Worm (Caenorhabditis elegans) whole organism, L2 larva: ENCODE data around the gene ZK507.1.

ENCODE experiments used
- F13H6.1 ChIP-seq: sonication (generic microtip); optimal IDR thresholded peaks from 2 replicates; lab custom pipeline; 2016; ENCODE audit warnings: missing genetic modification characterization, missing compliant biosample characterization
- R02D3.7 ChIP-seq: fragments of 150-350 bp; optimal IDR thresholded peaks from 2 replicates; lab custom pipeline; 2014; ENCODE audit warnings: missing biosample characterization, missing genetic modification characterization
- Y55F3AM.14 ChIP-seq: fragments of 200-800 bp; sonication (Bioruptor generic); optimal IDR thresholded peaks from 2 replicates; lab custom pipeline; 2018; ENCODE audit warnings: mild to moderate bottlenecking, missing genetic modification characterization, missing compliant biosample characterization
- ZK546.5 ChIP-seq: sonication (generic microtip); optimal IDR thresholded peaks from 2 replicates; lab custom pipeline; 2017; ENCODE audit warnings: missing biosample characterization, missing genetic modification characterization
- alr-1 ChIP-seq: fragments of 150-350 bp; optimal IDR thresholded peaks from 2 replicates; lab custom pipeline; 2014; ENCODE audit warnings: missing biosample characterization, missing genetic modification characterization
- aly-2 ChIP-seq: fragments of 150-350 bp; optimal IDR thresholded peaks from 2 replicates; lab custom pipeline; 2014; ENCODE audit warnings: missing biosample characterization, missing genetic modification characterization
- ama-1 ChIP-seq: fragments of 150-350 bp; optimal IDR thresholded peaks from 2 replicates; lab custom pipeline; 2018; ENCODE audit warnings: inconsistent platforms
- blmp-1 ChIP-seq: sonication (generic microtip); optimal IDR thresholded peaks from 2 replicates; lab custom pipeline; 2017; ENCODE audit warnings: missing genetic modification characterization, mild to moderate bottlenecking, missing compliant biosample characterization, antibody characterized with exemption, moderate library complexity; ENCODE audit not compliant: insufficient read depth
- ceh-16 ChIP-seq: fragments of 150-350 bp; optimal IDR thresholded peaks from 2 replicates; lab custom pipeline; 2014; ENCODE audit warnings: missing biosample characterization, missing genetic modification characterization
- ceh-82 ChIP-seq: fragments of 150-350 bp; optimal IDR thresholded peaks from 2 replicates; lab custom pipeline; 2014; ENCODE audit warnings: missing biosample characterization, missing genetic modification characterization
- crh-2 ChIP-seq: sonication (generic microtip); optimal IDR thresholded peaks from 2 replicates; lab custom pipeline; 2017; ENCODE audit warnings: missing biosample characterization, missing genetic modification characterization
- elt-1 ChIP-seq: fragments of 150-350 bp; optimal IDR thresholded peaks from 2 replicates; lab custom pipeline; 2014; ENCODE audit warnings: missing biosample characterization, missing genetic modification characterization
- elt-3 ChIP-seq: sonication (generic microtip); optimal IDR thresholded peaks from 2 replicates; lab custom pipeline; 2017; ENCODE audit warnings: missing biosample characterization, missing genetic modification characterization
- fos-1 ChIP-seq: fragments of 150-350 bp; optimal IDR thresholded peaks from 2 replicates; lab custom pipeline; 2014; ENCODE audit warnings: missing biosample characterization, missing genetic modification characterization
- gmeb-1 ChIP-seq: fragments of 150-350 bp; optimal IDR thresholded peaks from 2 replicates; lab custom pipeline; 2014; ENCODE audit warnings: missing biosample characterization, missing genetic modification characterization
- lin-11 ChIP-seq: fragments of 150-350 bp; sonication (generic microtip); optimal IDR thresholded peaks from 2 replicates; lab custom pipeline; 2014; ENCODE audit warnings: missing biosample characterization, missing genetic modification characterization, inconsistent platforms, mixed read lengths
- lin-13 ChIP-seq: fragments of 150-350 bp; optimal IDR thresholded peaks from 2 replicates; lab custom pipeline; 2014; ENCODE audit warnings: missing biosample characterization, missing genetic modification reagents, missing genetic modification characterization
- lin-39 ChIP-seq: fragments of 150-350 bp; optimal IDR thresholded peaks from 2 replicates; lab custom pipeline; 2014; ENCODE audit warnings: missing biosample characterization, missing genetic modification reagents, missing genetic modification characterization
- lsy-2 ChIP-seq, 2 experiments: fragments of 150-350 bp in 1 of 2; sonication (generic microtip) in 1 of 2; optimal IDR thresholded peaks; 2 replicates each; lab custom pipeline; 2014 to 2017; ENCODE audit warnings: missing biosample characterization in 2 of 2, missing genetic modification characterization in 2 of 2
- mab-5 ChIP-seq: fragments of 150-350 bp; optimal IDR thresholded peaks from 2 replicates; lab custom pipeline; 2014; ENCODE audit warnings: missing biosample characterization, missing genetic modification characterization
- mdl-1 ChIP-seq, 2 experiments: fragments of 150-350 bp in 1 of 2; sonication (generic microtip) in 1 of 2; optimal IDR thresholded peaks; 2 replicates each; lab custom pipeline; 2017; ENCODE audit warnings: missing biosample characterization in 2 of 2, missing genetic modification characterization in 2 of 2
- nhr-11 ChIP-seq: fragments of 150-350 bp; optimal IDR thresholded peaks from 2 replicates; lab custom pipeline; 2014; ENCODE audit warnings: missing biosample characterization, missing genetic modification characterization
- nhr-12 ChIP-seq: fragments of 150-350 bp; optimal IDR thresholded peaks from 2 replicates; lab custom pipeline; 2014; ENCODE audit warnings: missing biosample characterization, missing genetic modification characterization
- nhr-129 ChIP-seq: fragments of 150-350 bp; optimal IDR thresholded peaks from 2 replicates; lab custom pipeline; 2014; ENCODE audit warnings: missing biosample characterization, missing genetic modification characterization
- nhr-21 ChIP-seq: fragments of 150-350 bp; optimal IDR thresholded peaks from 2 replicates; lab custom pipeline; 2014; ENCODE audit warnings: missing biosample characterization, missing genetic modification characterization
- nhr-23 ChIP-seq: fragments of 150-350 bp; optimal IDR thresholded peaks from 2 replicates; lab custom pipeline; 2014; ENCODE audit warnings: missing biosample characterization, missing genetic modification reagents, missing genetic modification characterization
- nhr-25 ChIP-seq: fragments of 150-350 bp; sonication (generic microtip); optimal IDR thresholded peaks from 3 replicates; lab custom pipeline; 2014; ENCODE audit warnings: missing biosample characterization, missing genetic modification characterization
- nhr-77 ChIP-seq: fragments of 150-350 bp; optimal IDR thresholded peaks from 2 replicates; lab custom pipeline; 2014; ENCODE audit warnings: missing biosample characterization, missing genetic modification characterization
- peb-1 ChIP-seq: fragments of 150-350 bp; optimal IDR thresholded peaks from 2 replicates; lab custom pipeline; 2014; ENCODE audit warnings: missing biosample characterization, missing genetic modification characterization
- sem-4 ChIP-seq: fragments of 150-350 bp; optimal IDR thresholded peaks from 2 replicates; lab custom pipeline; 2014; ENCODE audit warnings: missing biosample characterization, missing genetic modification reagents, missing genetic modification characterization
- skn-1 ChIP-seq: sonication (generic microtip); optimal IDR thresholded peaks from 2 replicates; lab custom pipeline; 2017; ENCODE audit warnings: missing biosample characterization, missing genetic modification characterization
- sma-3 ChIP-seq: sonication (generic microtip); optimal IDR thresholded peaks from 2 replicates; lab custom pipeline; 2016; ENCODE audit warnings: missing genetic modification reagents, missing genetic modification characterization, missing compliant biosample characterization
- sma-9 ChIP-seq, 2 experiments: fragments of 150-350 bp in 1 of 2; sonication (generic microtip) in 1 of 2; optimal IDR thresholded peaks; 2 replicates each; lab custom pipeline; 2014 to 2016; ENCODE audit warnings: missing genetic modification characterization in 2 of 2, mild to moderate bottlenecking in 1 of 2, missing biosample characterization in 1 of 2, missing compliant biosample characterization in 1 of 2, missing genetic modification reagents in 1 of 2, moderate library complexity in 1 of 2
- snpc-4 ChIP-seq: fragments of 150-350 bp; optimal IDR thresholded peaks from 2 replicates; lab custom pipeline; 2014; ENCODE audit warnings: missing biosample characterization, missing genetic modification characterization
- unc-39 ChIP-seq: fragments of 150-350 bp; optimal IDR thresholded peaks from 2 replicates; lab custom pipeline; 2014; ENCODE audit warnings: missing biosample characterization, missing genetic modification characterization
- unc-55 ChIP-seq: fragments of 150-350 bp; sonication (generic microtip); optimal IDR thresholded peaks from 3 replicates; lab custom pipeline; 2014; ENCODE audit warnings: missing biosample characterization, missing genetic modification reagents, missing genetic modification characterization
- unc-62 ChIP-seq: fragments of 150-350 bp; optimal IDR thresholded peaks from 2 replicates; lab custom pipeline; 2014; ENCODE audit warnings: missing biosample characterization, missing genetic modification reagents, missing genetic modification characterization
- zag-1 ChIP-seq: fragments of 150-350 bp; optimal IDR thresholded peaks from 2 replicates; lab custom pipeline; 2014; ENCODE audit warnings: missing biosample characterization, missing genetic modification characterization
- ztf-1 ChIP-seq: fragments of 200-800 bp; sonication (Bioruptor generic); conservative IDR thresholded peaks from 2 replicates; pipeline ENCODE4 v1.3.6; 2022; ENCODE audit warnings: missing genetic modification characterization, missing compliant biosample characterization
- ztf-4 ChIP-seq: fragments of 150-350 bp; optimal IDR thresholded peaks from 2 replicates; lab custom pipeline; 2014; ENCODE audit warnings: missing biosample characterization, missing genetic modification characterization

The ZK507.1 gene

ce11 chrIII:9053740-9054252 is 47.3 kb downstream of the ZK507.1 start, which contains the start of gene R107.5 (continued):
- TF ChIP-seq sem-4 (tag; lab: Kevin White, UChicago) (peak; percentile 92), nhr-12 (tag; lab: Kevin White, UChicago) (peak; percentile 1)

ce11 chrIII:9053263-9053662 is 47.8 kb downstream of the ZK507.1 start:
- TF ChIP-seq ama-1 (lab: Kevin White, UChicago) (peak; percentile 77), nhr-25 (tag; lab: Kevin White, UChicago) (peak; percentile 7), mdl-1 (tag; optimal IDR thresholded peaks at IDR 0.05; lab: Kevin White, UChicago) (no peak), fos-1 (no peak)

- TF ChIP-seq lsy-2 (tag; optimal IDR thresholded peaks at IDR 0.05; lab: Kevin White, UChicago) (peak in 1 of 2 experiments; percentile 47), lin-13 (no peak), elt-1 (tag; lab: Kevin White, UChicago) (no peak), ama-1 (lab: Kevin White, UChicago) (peak; percentile 85), Y55F3AM.14 (GFP tag; lab: Kevin White, UChicago) (no peak), nhr-129 (tag; lab: Kevin White, UChicago) (peak; percentile 74), mdl-1 (tag; optimal IDR thresholded peaks at IDR 0.05; lab: Kevin White, UChicago) (peak in 1 of 2 experiments; percentile 3), aly-2 (tag; lab: Kevin White, UChicago) (no peak), alr-1 (tag; lab: Kevin White, UChicago) (no peak), fos-1 (peak; percentile 38), R02D3.7 (tag; lab: Kevin White, UChicago) (no peak), nhr-21 (tag; lab: Kevin White, UChicago) (no peak), gmeb-1 (tag; lab: Kevin White, UChicago) (peak; percentile 38), ztf-1 (no peak), zag-1 (tag; lab: Kevin White, UChicago) (peak; percentile 7), sma-9 (GFP tag; optimal IDR thresholded peaks at IDR 0.05; lab: Kevin White, UChicago) (peak; percentile 38), sma-9 (tag; optimal IDR thresholded peaks at IDR 0.05; lab: Kevin White, UChicago) (no peak), snpc-4 (tag; lab: Kevin White, UChicago) (peak; percentile 22), unc-55 (GFP tag; lab: Kevin White, UChicago) (peak; percentile 54), sem-4 (tag; lab: Kevin White, UChicago) (no peak), ztf-4 (tag; lab: Kevin White, UChicago) (peak; percentile 69), F13H6.1 (peak; percentile 37), crh-2 (tag; lab: Kevin White, UChicago) (peak; percentile 56), lin-11 (tag; lab: Kevin White, UChicago) (peak; percentile 75)
- TF ChIP-seq, all 48 proteins: peak for 14
These were observed 48.6 kb downstream of the ZK507.1 start for ce11 chrIII:9052371-9052978.

ce11 chrIII:9051714-9052113 is 49.4 kb downstream of the ZK507.1 start:
- no peak for TF ChIP-seq peb-1 (tag; lab: Kevin White, UChicago)
- TF ChIP-seq crh-2 (tag; lab: Kevin White, UChicago), result no peak
- no peak for TF ChIP-seq ceh-82 (tag; lab: Kevin White, UChicago)
- TF ChIP-seq unc-39 (tag; lab: Kevin White, UChicago), result no peak
- TF ChIP-seq lin-11 (tag; lab: Kevin White, UChicago), result no peak

- TF ChIP-seq mab-5 (tag; lab: Kevin White, UChicago) (no peak), nhr-11 (tag; lab: Kevin White, UChicago) (peak; percentile 59), peb-1 (tag; lab: Kevin White, UChicago) (no peak), skn-1 (peak; percentile 74), fos-1 (peak; percentile 51), lin-11 (tag; lab: Kevin White, UChicago) (no peak), blmp-1 (tag; lab: Kevin White, UChicago) (no peak), ztf-1 (no peak), R02D3.7 (tag; lab: Kevin White, UChicago) (no peak), ZK546.5 (tag; lab: Kevin White, UChicago) (no peak), lin-39 (tag; lab: Kevin White, UChicago) (no peak), ceh-82 (tag; lab: Kevin White, UChicago) (no peak), unc-62 (peak; percentile 0), Y55F3AM.14 (GFP tag; lab: Kevin White, UChicago) (peak; percentile 59), crh-2 (tag; lab: Kevin White, UChicago) (peak; percentile 90), nhr-129 (tag; lab: Kevin White, UChicago) (peak; percentile 96), sma-3 (GFP tag; lab: Kevin White, UChicago) (peak; percentile 73), nhr-25 (tag; lab: Kevin White, UChicago) (peak; percentile 53), aly-2 (tag; lab: Kevin White, UChicago) (no peak), ceh-16 (tag; lab: Kevin White, UChicago) (no peak), nhr-77 (tag; lab: Kevin White, UChicago) (no peak), nhr-23 (tag; lab: Kevin White, UChicago) (no peak), zag-1 (tag; lab: Kevin White, UChicago) (peak; percentile 31), elt-3 (no peak), ztf-4 (tag; lab: Kevin White, UChicago) (peak; percentile 98), alr-1 (tag; lab: Kevin White, UChicago) (no peak), lsy-2 (tag; optimal IDR thresholded peaks at IDR 0.05; lab: Kevin White, UChicago) (peak in 1 of 2 experiments; percentile 90), mdl-1 (tag; optimal IDR thresholded peaks at IDR 0.05; lab: Kevin White, UChicago) (no peak), F13H6.1 (peak; percentile 50), unc-39 (tag; lab: Kevin White, UChicago) (no peak)
These were observed 50.0 kb downstream of the ZK507.1 start for ce11 chrIII:9051119-9051597.
